Fruit fly (Drosophila melanogaster): ENCODE data around the gene NimB4.

- no peak for TF ChIP-seq Dfd (GFP tag; optimal IDR thresholded peaks at IDR 0.05)
- no peak for TF ChIP-seq br (GFP tag; optimal IDR thresholded peaks at IDR 0.05)
- no peak for TF ChIP-seq OdsH (GFP tag; optimal IDR thresholded peaks at IDR 0.05)
- TF ChIP-seq usp (GFP tag; optimal IDR thresholded peaks at IDR 0.05) = no peak
- no peak for TF ChIP-seq fru (GFP tag; optimal IDR thresholded peaks at IDR 0.05)
- no peak for TF ChIP-seq psq (GFP tag; optimal IDR thresholded peaks at IDR 0.05)
- TF ChIP-seq Vsx2 (GFP tag; optimal IDR thresholded peaks at IDR 0.05; ENCODE audit: partially characterized antibody) = no peak
- no peak for TF ChIP-seq pan (optimal IDR thresholded peaks at IDR 0.05)
Observed at dm6 chr2L:13979826-13980225, 10.1 kb upstream of the NimB4 start, which contains the start of gene NimC2.

Data from whole organism, wandering third instar larva.